Worm (Caenorhabditis elegans) whole organism, early embryonic: ENCODE measurements around the gene daf-14.

ENCODE experiments used
- aly-1 ChIP-seq: sonication (generic microtip); optimal IDR thresholded peaks from 2 replicates; lab custom pipeline; 2016; ENCODE audit warnings: missing genetic modification characterization, missing compliant biosample characterization
- ama-1 ChIP-seq: fragments of 150-350 bp; optimal IDR thresholded peaks from 2 replicates; lab custom pipeline; 2014
- ceh-13 ChIP-seq: fragments of 200-800 bp; sonication (Bioruptor generic); optimal IDR thresholded peaks from 2 replicates; lab custom pipeline; 2018; ENCODE audit warnings: mild to moderate bottlenecking, missing genetic modification characterization, missing compliant biosample characterization
- flt-1 ChIP-seq: fragments of 200-800 bp; sonication (Bioruptor generic); IDR thresholded peaks from 2 replicates; pipeline ENCODE4 v1.3.6; 2022; ENCODE audit warnings: missing genetic modification characterization, missing compliant biosample characterization
- hnd-1 ChIP-seq: sonication (generic microtip); optimal IDR thresholded peaks from 2 replicates; lab custom pipeline; 2016; ENCODE audit warnings: missing genetic modification characterization, missing compliant biosample characterization
- scrt-1 ChIP-seq: fragments of 200-800 bp; sonication (Bioruptor generic); IDR thresholded peaks from 2 replicates; pipeline ENCODE4 v1.3.6; 2022; ENCODE audit warnings: missing genetic modification characterization, missing compliant biosample characterization
- tbx-11 ChIP-seq: fragments of 200-800 bp; sonication (Bioruptor generic); IDR thresholded peaks from 2 replicates; pipeline ENCODE4 v1.3.6; 2022; ENCODE audit warnings: missing genetic modification characterization, missing compliant biosample characterization
- tbx-37 ChIP-seq: fragments of 200-800 bp; sonication (Bioruptor generic); conservative IDR thresholded peaks from 2 replicates; pipeline ENCODE4 v1.3.6; 2022; ENCODE audit warnings: missing genetic modification reagents, missing genetic modification characterization, missing compliant biosample characterization
- tra-4 ChIP-seq: sonication (generic microtip); optimal IDR thresholded peaks from 2 replicates; lab custom pipeline; 2017; ENCODE audit warnings: missing genetic modification characterization, missing compliant biosample characterization

- TF ChIP-seq tbx-37 (GFP tag; lab: Robert Waterston, UW): no peak
- no peak for TF ChIP-seq ama-1 (lab: Kevin White, UChicago)
- no peak for TF ChIP-seq scrt-1
- no peak for TF ChIP-seq aly-1 (tag; lab: Kevin White, UChicago)
- TF ChIP-seq tbx-11: no peak
- TF ChIP-seq tra-4 (tag; lab: Kevin White, UChicago): no peak
- TF ChIP-seq ceh-13 (GFP tag; lab: Kevin White, UChicago): no peak
- TF ChIP-seq flt-1 (GFP tag; lab: Robert Waterston, UW): no peak
- TF ChIP-seq hnd-1: no peak
These were observed 38.1 kb downstream of the daf-14 start for ce11 chrIV:10288575-10288974.
